Worm (Caenorhabditis elegans): ENCODE measurements around the gene F42E8.1.

F42E8.1 gene

ce11 chrV:13061836-13062235 lies at the start of gene F42E8.1:
Gene F42E8.1 (plus strand): TSS chrV:13062136.
- TF ChIP-seq unc-62 (GFP tag; optimal IDR thresholded peaks at IDR 0.05) = no peak

ce11 chrV:13013158-13013557 lies 48.8 kb upstream of the F42E8.1 start, which contains the start of gene try-10:
Gene try-10 (minus strand): TSS chrV:13013258.
- TF ChIP-seq unc-62 (GFP tag; optimal IDR thresholded peaks at IDR 0.05) = no peak

- TF ChIP-seq unc-62 (GFP tag; optimal IDR thresholded peaks at IDR 0.05) = no peak
Measured at ce11 chrV:13013844-13014243, 48.1 kb upstream of the F42E8.1 start, which contains the start of gene F15B9.6. Gene F15B9.6 (plus strand): TSS chrV:13014144.

ce11 chrV:13018233-13018632 lies 43.7 kb upstream of the F42E8.1 start:
- TF ChIP-seq unc-62 (GFP tag; optimal IDR thresholded peaks at IDR 0.05) = no peak

- no peak for TF ChIP-seq unc-62 (GFP tag; optimal IDR thresholded peaks at IDR 0.05)
Measured at ce11 chrV:13018761-13019160, 43.2 kb upstream of the F42E8.1 start, which contains the start of gene fmi-1. Gene fmi-1 (plus strand): TSS chrV:13019061.

- no peak for TF ChIP-seq unc-62 (GFP tag; optimal IDR thresholded peaks at IDR 0.05)
Measured at ce11 chrV:13020014-13020413, 41.9 kb upstream of the F42E8.1 start.

ce11 chrV:13020638-13021037 lies 41.3 kb upstream of the F42E8.1 start:
- no peak for TF ChIP-seq unc-62 (GFP tag; optimal IDR thresholded peaks at IDR 0.05)

- no peak for TF ChIP-seq unc-62 (GFP tag; optimal IDR thresholded peaks at IDR 0.05)
Measured at ce11 chrV:13021540-13021939, 40.4 kb upstream of the F42E8.1 start.

- no peak for TF ChIP-seq unc-62 (GFP tag; optimal IDR thresholded peaks at IDR 0.05)
Measured at ce11 chrV:13022265-13022664, 39.7 kb upstream of the F42E8.1 start.

- no peak for TF ChIP-seq unc-62 (GFP tag; optimal IDR thresholded peaks at IDR 0.05)
Measured at ce11 chrV:13024499-13024898, 37.4 kb upstream of the F42E8.1 start.

- TF ChIP-seq unc-62 (GFP tag; optimal IDR thresholded peaks at IDR 0.05) = no peak
Measured at ce11 chrV:13025283-13025682, 36.7 kb upstream of the F42E8.1 start.

- TF ChIP-seq unc-62 (GFP tag; optimal IDR thresholded peaks at IDR 0.05) = no peak
Measured at ce11 chrV:13026631-13027299, 35.2 kb upstream of the F42E8.1 start.

ce11 chrV:13028871-13029270 lies 33.1 kb upstream of the F42E8.1 start:
- TF ChIP-seq unc-62 (GFP tag; optimal IDR thresholded peaks at IDR 0.05) = no peak

- no peak for TF ChIP-seq unc-62 (GFP tag; optimal IDR thresholded peaks at IDR 0.05)
Measured at ce11 chrV:13033223-13033622, 28.7 kb upstream of the F42E8.1 start, which contains the start of gene W07G4.1. Gene W07G4.1 (plus strand): TSS chrV:13033523.

- TF ChIP-seq unc-62 (GFP tag; optimal IDR thresholded peaks at IDR 0.05) = no peak
Measured at ce11 chrV:13034604-13035003, 27.3 kb upstream of the F42E8.1 start, which contains the start of gene W07G4.7. Gene W07G4.7 (minus strand): TSS chrV:13034704.

- TF ChIP-seq unc-62 (GFP tag; optimal IDR thresholded peaks at IDR 0.05) = no peak
Measured at ce11 chrV:13036466-13036865, 25.5 kb upstream of the F42E8.1 start, which contains the start of gene W07G4.2. Gene W07G4.2 (minus strand): TSS chrV:13036566.

ce11 chrV:13041666-13042065 lies 20.3 kb upstream of the F42E8.1 start, which contains the start of gene scyl-1:
Gene scyl-1 (minus strand): TSS chrV:13041721.
- TF ChIP-seq unc-62 (GFP tag; optimal IDR thresholded peaks at IDR 0.05) = no peak
